Worm (Caenorhabditis elegans) whole organism, L2 larva: ENCODE data around the gene pitp-1.

Source experiments
- F13H6.1 ChIP-seq: sonication (generic microtip); optimal IDR thresholded peaks from 2 replicates; lab custom pipeline; 2016; ENCODE audit warnings: missing genetic modification characterization, missing compliant biosample characterization
- R02D3.7 ChIP-seq: fragments of 150-350 bp; optimal IDR thresholded peaks from 2 replicates; lab custom pipeline; 2014; ENCODE audit warnings: missing biosample characterization, missing genetic modification characterization
- ama-1 ChIP-seq: fragments of 150-350 bp; optimal IDR thresholded peaks from 2 replicates; lab custom pipeline; 2018; ENCODE audit warnings: inconsistent platforms
- ceh-82 ChIP-seq: fragments of 150-350 bp; optimal IDR thresholded peaks from 2 replicates; lab custom pipeline; 2014; ENCODE audit warnings: missing biosample characterization, missing genetic modification characterization
- mbf-1 ChIP-seq: sonication (generic microtip); optimal IDR thresholded peaks from 2 replicates; lab custom pipeline; 2017; ENCODE audit warnings: missing biosample characterization, missing genetic modification characterization
- nhr-11 ChIP-seq: fragments of 150-350 bp; optimal IDR thresholded peaks from 2 replicates; lab custom pipeline; 2014; ENCODE audit warnings: missing biosample characterization, missing genetic modification characterization
- nhr-23 ChIP-seq: fragments of 150-350 bp; optimal IDR thresholded peaks from 2 replicates; lab custom pipeline; 2014; ENCODE audit warnings: missing biosample characterization, missing genetic modification reagents, missing genetic modification characterization
- nhr-25 ChIP-seq: fragments of 150-350 bp; sonication (generic microtip); optimal IDR thresholded peaks from 3 replicates; lab custom pipeline; 2014; ENCODE audit warnings: missing biosample characterization, missing genetic modification characterization
- nhr-6 ChIP-seq: fragments of 150-350 bp; optimal IDR thresholded peaks from 2 replicates; lab custom pipeline; 2014; ENCODE audit warnings: missing biosample characterization, missing genetic modification characterization
- nhr-77 ChIP-seq: fragments of 150-350 bp; optimal IDR thresholded peaks from 2 replicates; lab custom pipeline; 2014; ENCODE audit warnings: missing biosample characterization, missing genetic modification characterization
- sem-4 ChIP-seq: fragments of 150-350 bp; optimal IDR thresholded peaks from 2 replicates; lab custom pipeline; 2014; ENCODE audit warnings: missing biosample characterization, missing genetic modification reagents, missing genetic modification characterization
- unc-55 ChIP-seq: fragments of 150-350 bp; sonication (generic microtip); optimal IDR thresholded peaks from 3 replicates; lab custom pipeline; 2014; ENCODE audit warnings: missing biosample characterization, missing genetic modification reagents, missing genetic modification characterization
- zag-1 ChIP-seq: fragments of 150-350 bp; optimal IDR thresholded peaks from 2 replicates; lab custom pipeline; 2014; ENCODE audit warnings: missing biosample characterization, missing genetic modification characterization
- ztf-4 ChIP-seq: fragments of 150-350 bp; optimal IDR thresholded peaks from 2 replicates; lab custom pipeline; 2014; ENCODE audit warnings: missing biosample characterization, missing genetic modification characterization

ce11 chrIII:3553349-3553748 lies 23.8 kb upstream of the pitp-1 start, which contains the start of gene C54C6.4:
- TF ChIP-seq nhr-11 = no peak
- TF ChIP-seq zag-1 = no peak
- TF ChIP-seq ama-1 (lab: Kevin White, UChicago) = no peak
- no peak for TF ChIP-seq nhr-6 (tag; lab: Kevin White, UChicago)
- TF ChIP-seq mbf-1 (tag; lab: Kevin White, UChicago) = no peak
- no peak for TF ChIP-seq ceh-82
- no peak for TF ChIP-seq nhr-23 (tag; lab: Kevin White, UChicago)
- TF ChIP-seq nhr-77 (tag; lab: Kevin White, UChicago) = no peak
- TF ChIP-seq R02D3.7 (tag; lab: Kevin White, UChicago) = no peak
- TF ChIP-seq nhr-25 (tag; lab: Kevin White, UChicago) = no peak
- TF ChIP-seq sem-4 (tag; lab: Kevin White, UChicago) = no peak
- TF ChIP-seq ztf-4 = no peak
- no peak for TF ChIP-seq unc-55 (GFP tag; lab: Kevin White, UChicago)
- TF ChIP-seq F13H6.1 (tag; lab: Kevin White, UChicago) = no peak
